Worm (Caenorhabditis elegans) whole organism, early embryonic: ENCODE measurements around the gene mpc-1.
A peak's percentile ranks its signal among the peaks of the same experiment; 100 is the strongest.

Experiments used
- F13C5.2 ChIP-seq: sonication (generic microtip); optimal IDR thresholded peaks from 2 replicates; lab custom pipeline; 2017; ENCODE audit warnings: mild to moderate bottlenecking, missing genetic modification characterization, inconsistent platforms, missing compliant biosample characterization
- ama-1 ChIP-seq: fragments of 150-350 bp; optimal IDR thresholded peaks from 2 replicates; lab custom pipeline; 2014
- ets-7 ChIP-seq: sonication (generic microtip); optimal IDR thresholded peaks from 2 replicates; lab custom pipeline; 2016; ENCODE audit warnings: missing genotype, missing genetic modification characterization, missing compliant biosample characterization
- hnd-1 ChIP-seq: sonication (generic microtip); optimal IDR thresholded peaks from 2 replicates; lab custom pipeline; 2016; ENCODE audit warnings: missing genetic modification characterization, missing compliant biosample characterization
- pes-1 ChIP-seq: fragments of 200-800 bp; sonication (Bioruptor generic); IDR thresholded peaks from 2 replicates; pipeline ENCODE4 v1.3.6; 2022; ENCODE audit warnings: missing genetic modification reagents, missing genetic modification characterization, missing compliant biosample characterization
- scrt-1 ChIP-seq: fragments of 200-800 bp; sonication (Bioruptor generic); IDR thresholded peaks from 2 replicates; pipeline ENCODE4 v1.3.6; 2022; ENCODE audit warnings: missing genetic modification characterization, missing compliant biosample characterization
- tbx-37 ChIP-seq: fragments of 200-800 bp; sonication (Bioruptor generic); conservative IDR thresholded peaks from 2 replicates; pipeline ENCODE4 v1.3.6; 2022; ENCODE audit warnings: missing genetic modification reagents, missing genetic modification characterization, missing compliant biosample characterization

ce11 chrIII:4404339-4404836 lies 8.9 kb upstream of the mpc-1 start, which contains the start of the genes R07E5.17 and snfc-5:
- TF ChIP-seq ama-1 (lab: Kevin White, UChicago) (no peak), scrt-1 (GFP tag; lab: Robert Waterston, UW) (no peak), pes-1 (GFP tag; lab: Robert Waterston, UW) (no peak), tbx-37 (GFP tag; lab: Robert Waterston, UW) (no peak), ets-7 (no peak), hnd-1 (tag; lab: Kevin White, UChicago) (no peak), F13C5.2 (tag; lab: Kevin White, UChicago) (peak; percentile 59)
